Fruit fly (Drosophila melanogaster) S2 (cell line): ENCODE measurements around the gene CG33268.

Source experiments
- CG8478 ChIP-seq: fragments of >200 bp; optimal IDR thresholded peaks from 2 replicates; lab custom pipeline; 2018
- CTCF ChIP-seq, 2 experiments: fragments of >200 bp; optimal IDR thresholded peaks; 2 replicates each; lab custom pipeline; 2018

DNA sequence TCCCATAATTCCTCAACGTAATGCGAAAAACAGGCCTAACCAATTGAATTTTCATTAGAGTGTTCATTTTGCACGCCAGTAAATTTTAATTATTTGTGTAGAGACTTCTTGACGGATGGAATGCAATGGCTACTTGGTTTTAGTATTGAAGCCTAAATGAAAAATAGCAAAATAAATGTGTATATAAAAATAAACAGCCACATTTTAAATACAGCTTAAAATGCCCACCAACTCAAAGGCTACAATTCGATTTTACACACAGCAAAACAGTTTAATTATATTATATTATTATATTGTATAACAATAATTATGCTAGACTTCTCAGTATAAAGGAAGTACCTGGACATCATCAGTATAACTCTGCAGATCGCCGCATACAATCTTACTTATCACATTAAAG lies 33.2 kb upstream of the CG33268 start, which contains the start of gene Akr1B:
- TF ChIP-seq CG8478 = no peak
- TF ChIP-seq CTCF (optimal IDR thresholded peaks at IDR 0.05; lab: Kevin White, UChicago) = no peak
